Worm (Caenorhabditis elegans): Measurements from ENCODE around the gene Y55H10A.2.
"Not testable (repeated sequence)": the region's sequence is repeated elsewhere in the genome, so short reads cannot be mapped to it uniquely, and the experiment has no call there.

- not testable (repeated sequence) for TF ChIP-seq nhr-76 (tag; optimal IDR thresholded peaks at IDR 0.05); ces-1 (GFP tag; optimal IDR thresholded peaks at IDR 0.05)
Observed at ce11 chrIV:3389999-3390398, 26.7 kb downstream of the Y55H10A.2 start, which contains the start of gene B0546.5.

All from whole organism, mixed stage, embryonic.